Worm (Caenorhabditis elegans) whole organism, L3 larva: Measurements from ENCODE around the gene T02E9.6.

Experiments used
- elt-2 ChIP-seq: sonication (generic microtip); optimal IDR thresholded peaks from 2 replicates; lab custom pipeline; 2016; ENCODE audit warnings: missing genetic modification reagents, mild to moderate bottlenecking, missing genetic modification characterization, missing compliant biosample characterization
- nhr-237 ChIP-seq: fragments of 150-350 bp; optimal IDR thresholded peaks from 2 replicates; lab custom pipeline; 2014; ENCODE audit warnings: missing biosample characterization, missing genetic modification characterization

ce11 chrV:11308346-11308745, 25.7 kb downstream of the T02E9.6 start, which contains the start of gene snf-11:
- TF ChIP-seq nhr-237 (tag; lab: Kevin White, UChicago) (no peak), elt-2 (tag; lab: Kevin White, UChicago) (no peak)
